Fruit fly (Drosophila melanogaster): ENCODE measurements around the gene Sas-4.
A peak's percentile ranks its signal among the peaks of the same experiment; 100 is the strongest.

Gene Sas-4

dm6 chr3R:7150544-7151406 is at the start of gene Sas-4, which contains the start of gene gfzf:
TSS of gene Sas-4 (plus strand) at chr3R:7151367.
TSS of gene gfzf (minus strand) at chr3R:7150968.
- peak; percentile 15 for TF ChIP-seq CG17801 (GFP tag; optimal IDR thresholded peaks at IDR 0.05; ENCODE audit: partially characterized antibody)

- no peak for TF ChIP-seq CG17801 (GFP tag; optimal IDR thresholded peaks at IDR 0.05; ENCODE audit: partially characterized antibody)
Observed at dm6 chr3R:7102853-7103833, 48.0 kb upstream of the Sas-4 start.

- no peak for TF ChIP-seq CG17801 (GFP tag; optimal IDR thresholded peaks at IDR 0.05; ENCODE audit: partially characterized antibody)
Observed at dm6 chr3R:7104308-7104707, 46.9 kb upstream of the Sas-4 start.

- no peak for TF ChIP-seq CG17801 (GFP tag; optimal IDR thresholded peaks at IDR 0.05; ENCODE audit: partially characterized antibody)
Observed at dm6 chr3R:7105503-7106164, 45.5 kb upstream of the Sas-4 start.

- TF ChIP-seq CG17801 (GFP tag; optimal IDR thresholded peaks at IDR 0.05; ENCODE audit: partially characterized antibody) = no peak
Observed at dm6 chr3R:7107713-7108588, 43.2 kb upstream of the Sas-4 start.

- TF ChIP-seq CG17801 (GFP tag; optimal IDR thresholded peaks at IDR 0.05; ENCODE audit: partially characterized antibody) = peak; percentile 96
Observed at dm6 chr3R:7108589-7109312, 42.4 kb upstream of the Sas-4 start.

- TF ChIP-seq CG17801 (GFP tag; optimal IDR thresholded peaks at IDR 0.05; ENCODE audit: partially characterized antibody) = no peak
Observed at dm6 chr3R:7109760-7110303, 41.3 kb upstream of the Sas-4 start.

- no peak for TF ChIP-seq CG17801 (GFP tag; optimal IDR thresholded peaks at IDR 0.05; ENCODE audit: partially characterized antibody)
Observed at dm6 chr3R:7111206-7111858, 39.8 kb upstream of the Sas-4 start.

dm6 chr3R:7112977-7113376 is 38.2 kb upstream of the Sas-4 start:
- no peak for TF ChIP-seq CG17801 (GFP tag; optimal IDR thresholded peaks at IDR 0.05; ENCODE audit: partially characterized antibody)

dm6 chr3R:7116511-7116910 is 34.7 kb upstream of the Sas-4 start:
- no peak for TF ChIP-seq CG17801 (GFP tag; optimal IDR thresholded peaks at IDR 0.05; ENCODE audit: partially characterized antibody)

- TF ChIP-seq CG17801 (GFP tag; optimal IDR thresholded peaks at IDR 0.05; ENCODE audit: partially characterized antibody) = no peak
Observed at dm6 chr3R:7117590-7117989, 33.6 kb upstream of the Sas-4 start, which contains the start of gene Mlp84B. TSS of gene Mlp84B (minus strand) at chr3R:7117732.

- TF ChIP-seq CG17801 (GFP tag; optimal IDR thresholded peaks at IDR 0.05; ENCODE audit: partially characterized antibody) = no peak
Observed at dm6 chr3R:7122172-7123072, 28.7 kb upstream of the Sas-4 start.
